Worm (Caenorhabditis elegans): ENCODE data around the gene srd-20.

- TF ChIP-seq tbx-11 (GFP tag; IDR thresholded peaks at IDR 0.05) (no peak), tra-4 (tag; optimal IDR thresholded peaks at IDR 0.05) (no peak), ceh-36 (tag; optimal IDR thresholded peaks at IDR 0.05) (no peak), sea-1 (GFP tag; conservative IDR thresholded peaks at IDR 0.05) (no peak)
Measured at ce11 chrV:6044448-6044847, 10.9 kb upstream of the srd-20 start.

All from whole organism, early embryonic.